Fruit fly (Drosophila melanogaster) whole organism, embryonic: ENCODE data around the gene hob.

Experiments used
- CG10209 ChIP-seq: fragments of 200-800 bp; sonication (Bioruptor generic); optimal IDR thresholded peaks from 3 replicates; lab custom pipeline; 2017; ENCODE audit warnings: missing biosample characterization, mild to moderate bottlenecking, missing genetic modification characterization, missing genetic modification reagents
- CG12769 ChIP-seq: fragments of 200-800 bp; sonication (Bioruptor generic); optimal IDR thresholded peaks from 2 replicates; lab custom pipeline; 2019; ENCODE audit warnings: missing biosample characterization, mild to moderate bottlenecking, missing genetic modification characterization, moderate library complexity
- CG1647 ChIP-seq: fragments of 200-800 bp; sonication (Bioruptor generic); optimal IDR thresholded peaks from 3 replicates; lab custom pipeline; 2016; ENCODE audit warnings: missing biosample characterization, missing genetic modification characterization
- CG4617 ChIP-seq: fragments of 200-800 bp; sonication (Bioruptor generic); optimal IDR thresholded peaks from 3 replicates; lab custom pipeline; 2016; ENCODE audit warnings: missing biosample characterization, missing genetic modification characterization, borderline replicate concordance
- CG7987 ChIP-seq: fragments of 200-800 bp; sonication (Bioruptor generic); optimal IDR thresholded peaks from 2 replicates; lab custom pipeline; 2018; ENCODE audit warnings: missing biosample characterization, mild to moderate bottlenecking, missing genetic modification characterization, moderate library complexity
- Dip2 ChIP-seq: fragments of 200-800 bp; sonication (Bioruptor generic); IDR thresholded peaks from 2 replicates; pipeline ENCODE4 v1.3.6; 2022; ENCODE audit warnings: missing biosample characterization, missing genetic modification characterization
- Hr78 ChIP-seq, 2 experiments: fragments of 200-800 bp in 1 of 2; fragments of >200 bp in 1 of 2; sonication (Bioruptor generic) in 1 of 2; optimal IDR thresholded peaks; 2 replicates each; lab custom pipeline; 2017 to 2019; ENCODE audit warnings: missing biosample characterization in 2 of 2, missing genetic modification characterization in 2 of 2, mild to moderate bottlenecking in 1 of 2, moderate library complexity in 1 of 2
- bigmax ChIP-seq: fragments of 200-800 bp; sonication (Bioruptor generic); optimal IDR thresholded peaks from 2 replicates; lab custom pipeline; 2018; ENCODE audit warnings: missing biosample characterization, mild to moderate bottlenecking, missing genetic modification characterization
- danr ChIP-seq: fragments of 200-800 bp; sonication (Bioruptor generic); IDR thresholded peaks from 2 replicates; pipeline ENCODE4 v1.3.6; 2022; ENCODE audit warnings: missing biosample characterization, missing genetic modification characterization
- luna ChIP-seq: fragments of 200-800 bp; sonication (Bioruptor generic); optimal IDR thresholded peaks from 2 replicates; lab custom pipeline; 2016; ENCODE audit warnings: missing biosample characterization, missing genetic modification characterization
- prd ChIP-seq, 3 experiments: fragments of >200 bp in 2 of 3; fragments of 200-800 bp in 1 of 3; sonication (Bioruptor generic) in 1 of 3; optimal IDR thresholded peaks in 2 of 3; IDR thresholded peaks in 1 of 3; 2 replicates in 2 of 3; 3 replicates in 1 of 3; pipeline versions ENCODE4 v1.3.6 to Lab custom; 2017 to 2022; ENCODE audit warnings: missing biosample characterization in 1 of 3, missing genetic modification characterization in 1 of 3
- slou ChIP-seq: fragments of 200-800 bp; sonication (Bioruptor generic); optimal IDR thresholded peaks from 3 replicates; lab custom pipeline; 2016; ENCODE audit warnings: missing biosample characterization, missing genetic modification characterization
- zf30C ChIP-seq: fragments of 200-800 bp; sonication (Bioruptor generic); optimal IDR thresholded peaks from 3 replicates; lab custom pipeline; 2018; ENCODE audit warnings: missing biosample characterization, mild to moderate bottlenecking, missing genetic modification characterization

dm6 chr3L:3164951-3165350 lies 53.8 kb downstream of the hob start, which contains the start of gene CG32280:
- TF ChIP-seq CG1647 (no peak), zf30C (GFP tag; lab: Kevin White, UChicago) (peak; percentile 85), CG12769 (tag; lab: Kevin White, UChicago) (no peak), luna (no peak), bigmax (GFP tag; lab: Kevin White, UChicago) (no peak), CG4617 (GFP tag; lab: Kevin White, UChicago) (peak; percentile 52), danr (GFP tag; lab: Robert Waterston, UW) (no peak), Hr78 (GFP tag; optimal IDR thresholded peaks at IDR 0.05; lab: Kevin White, UChicago) (no peak), prd (optimal IDR thresholded peaks at IDR 0.05; lab: Kevin White, UChicago) (no peak), prd (GFP tag; IDR thresholded peaks at IDR 0.05; lab: Robert Waterston, UW) (no peak), Dip2 (GFP tag; lab: Robert Waterston, UW) (no peak), slou (GFP tag; lab: Kevin White, UChicago) (no peak), CG7987 (no peak), CG10209 (no peak)
